Fruit fly (Drosophila melanogaster) whole organism, wandering third instar larva: ENCODE data around the gene CG11889.

ENCODE experiments used
- Abd-B ChIP-seq: fragments of >200 bp; optimal IDR thresholded peaks from 2 replicates; lab custom pipeline; 2017; ENCODE audit warnings: missing biosample characterization, missing genetic modification characterization
- Dfd ChIP-seq: fragments of >200 bp; optimal IDR thresholded peaks from 2 replicates; lab custom pipeline; 2017; ENCODE audit warnings: missing biosample characterization, missing genetic modification characterization
- Hnf4 ChIP-seq: fragments of 200-800 bp; sonication (Bioruptor generic); optimal IDR thresholded peaks from 2 replicates; lab custom pipeline; 2016; ENCODE audit warnings: missing biosample characterization, mild to moderate bottlenecking, missing genetic modification characterization
- Hr78 ChIP-seq: fragments of >200 bp; optimal IDR thresholded peaks from 2 replicates; lab custom pipeline; 2017; ENCODE audit warnings: missing biosample characterization, missing genetic modification characterization
- Hr83 ChIP-seq: fragments of 200-300 bp; sonication (Bioruptor generic); optimal IDR thresholded peaks from 2 replicates; lab custom pipeline; 2016; ENCODE audit warnings: missing biosample characterization, mild to moderate bottlenecking, missing genetic modification characterization, moderate library complexity; ENCODE audit not compliant: poor library complexity, severe bottlenecking
- Mio ChIP-seq: sonication (Bioruptor generic); optimal IDR thresholded peaks from 2 replicates; lab custom pipeline; 2016; ENCODE audit warnings: missing biosample characterization, missing genetic modification characterization
- OdsH ChIP-seq: fragments of 200-800 bp; sonication (Bioruptor generic); optimal IDR thresholded peaks from 2 replicates; lab custom pipeline; 2016; ENCODE audit warnings: missing biosample characterization, mild to moderate bottlenecking, missing genetic modification characterization
- dl ChIP-seq, 2 experiments: fragments of 175-275, 200-275 bp in 1 of 2; fragments of 200-275 bp in 1 of 2; sonication (Bioruptor generic); optimal IDR thresholded peaks; lab custom pipeline; 2018; ENCODE audit warnings: mild to moderate bottlenecking in 2 of 2, missing biosample characterization in 2 of 2, missing genetic modification characterization in 2 of 2, moderate library complexity in 2 of 2; ENCODE audit not compliant: partially characterized antibody in 2 of 2, insufficient read depth in 1 of 2
- fru ChIP-seq: fragments of 200-800 bp; sonication (Bioruptor generic); optimal IDR thresholded peaks from 3 replicates; lab custom pipeline; 2016; ENCODE audit warnings: missing biosample characterization, mild to moderate bottlenecking, missing genetic modification characterization
- pan ChIP-seq: fragments of >200 bp; optimal IDR thresholded peaks from 2 replicates; lab custom pipeline; 2017
- psq ChIP-seq: fragments of 200-800 bp; sonication (Bioruptor generic); optimal IDR thresholded peaks from 3 replicates; lab custom pipeline; 2017; ENCODE audit warnings: missing biosample characterization, mild to moderate bottlenecking, missing genetic modification characterization, moderate library complexity
- sage ChIP-seq: fragments of 200-800 bp; sonication (Bioruptor generic); optimal IDR thresholded peaks from 2 replicates; lab custom pipeline; 2016; ENCODE audit warnings: missing biosample characterization, mild to moderate bottlenecking, missing genetic modification characterization
- tai ChIP-seq: sonication (Bioruptor generic); optimal IDR thresholded peaks from 2 replicates; lab custom pipeline; 2016; ENCODE audit warnings: missing biosample characterization, missing genetic modification characterization
- usp ChIP-seq: fragments of >200 bp; optimal IDR thresholded peaks from 2 replicates; lab custom pipeline; 2017; ENCODE audit warnings: missing biosample characterization, missing genetic modification characterization

DNA sequence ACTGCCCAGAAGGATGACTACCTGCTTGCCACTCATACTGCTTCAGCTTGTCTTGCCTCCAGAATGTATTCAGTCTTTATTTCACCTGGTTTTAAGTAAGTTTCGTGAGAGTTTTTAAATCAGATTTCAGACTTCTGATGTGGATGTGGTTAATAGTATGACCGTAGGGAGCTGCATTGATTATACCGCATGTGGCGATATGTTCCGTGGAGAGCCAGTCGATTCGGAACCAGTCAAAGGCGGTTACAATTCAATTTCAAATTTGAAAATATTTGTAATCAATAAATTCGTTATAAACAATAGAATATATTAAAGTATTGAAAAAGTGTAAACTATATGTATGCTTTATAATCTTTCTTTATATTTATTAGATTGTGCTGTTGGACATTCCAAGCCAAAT, 34.6 kb upstream of the CG11889 start, which contains the start of gene Sil1:
- no peak for TF ChIP-seq Abd-B (GFP tag; lab: Kevin White, UChicago)
- TF ChIP-seq usp, result no peak
- TF ChIP-seq dl (GFP tag; optimal IDR thresholded peaks at IDR 0.05; lab: Kevin White, UChicago; ENCODE audit: insufficient read depth in 1 of 2, partially characterized antibody in 2 of 2), result no peak
- TF ChIP-seq fru, result no peak
- no peak for TF ChIP-seq Mio (GFP tag; lab: Kevin White, UChicago)
- TF ChIP-seq Dfd (GFP tag; lab: Kevin White, UChicago), result no peak
- no peak for TF ChIP-seq OdsH (GFP tag; lab: Kevin White, UChicago)
- no peak for TF ChIP-seq Hnf4 (GFP tag; lab: Kevin White, UChicago)
- no peak for TF ChIP-seq Hr78 (GFP tag; lab: Kevin White, UChicago)
- TF ChIP-seq sage, result no peak
- no peak for TF ChIP-seq Hr83 (GFP tag; lab: Kevin White, UChicago)
- TF ChIP-seq psq, result no peak
- no peak for TF ChIP-seq pan (lab: Kevin White, UChicago)
- no peak for TF ChIP-seq tai (GFP tag; lab: Kevin White, UChicago)
